Fruit fly (Drosophila melanogaster) whole organism, pupa: ENCODE results near the gene CG33796.

Experiments used
- CG10348 ChIP-seq: fragments of 200-800 bp; sonication (Bioruptor generic); IDR thresholded peaks from 2 replicates; pipeline ENCODE4 v1.3.6; 2022; ENCODE audit warnings: missing biosample characterization, missing genetic modification characterization
- CG12605 ChIP-seq: fragments of 200-800 bp; sonication (Bioruptor generic); IDR thresholded peaks from 2 replicates; pipeline ENCODE4 v1.3.6; 2022; ENCODE audit warnings: missing biosample characterization, missing genetic modification characterization
- CG13204 ChIP-seq: fragments of 200-800 bp; sonication (Bioruptor generic); optimal IDR thresholded peaks from 2 replicates; lab custom pipeline; 2018; ENCODE audit warnings: missing biosample characterization, mild to moderate bottlenecking, missing genetic modification characterization, moderate library complexity
- CG14655 ChIP-seq: fragments of 200-800 bp; sonication (Bioruptor generic); optimal IDR thresholded peaks from 3 replicates; lab custom pipeline; 2017; ENCODE audit warnings: mild to moderate bottlenecking, missing biosample characterization, missing genetic modification reagents, missing genetic modification characterization
- CG15710 ChIP-seq: fragments of 200-800 bp; sonication (Bioruptor generic); optimal IDR thresholded peaks from 2 replicates; lab custom pipeline; 2018; ENCODE audit warnings: missing biosample characterization, mild to moderate bottlenecking, missing genetic modification characterization, moderate library complexity
- CG17806 ChIP-seq: fragments of 200-800 bp; sonication (Bioruptor generic); optimal IDR thresholded peaks from 2 replicates; lab custom pipeline; 2018; ENCODE audit warnings: missing biosample characterization, mild to moderate bottlenecking, missing genetic modification characterization, moderate library complexity
- CG32121 ChIP-seq: fragments of 200-800 bp; sonication (Bioruptor generic); IDR thresholded peaks from 2 replicates; pipeline ENCODE4 v1.3.6; 2022; ENCODE audit warnings: missing biosample characterization, missing genetic modification characterization
- CG34367 ChIP-seq: fragments of 200-800 bp; sonication (Bioruptor generic); optimal IDR thresholded peaks from 2 replicates; lab custom pipeline; 2018; ENCODE audit warnings: missing biosample characterization, mild to moderate bottlenecking, missing genetic modification characterization
- CG4496 ChIP-seq: fragments of 200-800 bp; sonication (Bioruptor generic); IDR thresholded peaks from 3 replicates; pipeline ENCODE4 v1.3.6; 2022; ENCODE audit warnings: missing biosample characterization, missing genetic modification characterization
- CG8159 ChIP-seq: fragments of 200-800 bp; sonication (Bioruptor generic); optimal IDR thresholded peaks from 3 replicates; lab custom pipeline; 2018; ENCODE audit warnings: missing biosample characterization, mild to moderate bottlenecking, missing genetic modification characterization, moderate library complexity
- CG8301 ChIP-seq: fragments of 200-800 bp; sonication (Bioruptor generic); optimal IDR thresholded peaks from 2 replicates; lab custom pipeline; 2018; ENCODE audit warnings: missing biosample characterization, mild to moderate bottlenecking, missing genetic modification characterization
- CG9948 ChIP-seq: fragments of 200-800 bp; sonication (Bioruptor generic); optimal IDR thresholded peaks from 2 replicates; lab custom pipeline; 2018; ENCODE audit warnings: missing biosample characterization, mild to moderate bottlenecking, missing genetic modification characterization, moderate library complexity
- D1 ChIP-seq: fragments of 200-800 bp; sonication (Bioruptor generic); optimal IDR thresholded peaks from 2 replicates; lab custom pipeline; 2018; ENCODE audit warnings: missing biosample characterization, mild to moderate bottlenecking, missing genetic modification characterization, moderate library complexity
- EcR ChIP-seq: fragments of 200-800 bp; sonication (Bioruptor generic); optimal IDR thresholded peaks from 3 replicates; lab custom pipeline; 2019; ENCODE audit warnings: missing biosample characterization, missing genetic modification characterization, mild to moderate bottlenecking, moderate library complexity, missing genetic modification reagents
- Ets98B ChIP-seq: fragments of 200-800 bp; sonication (Bioruptor generic); IDR thresholded peaks from 2 replicates; pipeline ENCODE4 v1.3.6; 2022; ENCODE audit warnings: missing biosample characterization, missing genetic modification characterization
- Pif1A ChIP-seq: fragments of 200-800 bp; sonication (Bioruptor generic); optimal IDR thresholded peaks from 3 replicates; lab custom pipeline; 2016; ENCODE audit warnings: missing biosample characterization, missing genetic modification characterization
- Pif1B ChIP-seq: fragments of 200-800 bp; sonication (Bioruptor generic); optimal IDR thresholded peaks from 3 replicates; lab custom pipeline; 2016; ENCODE audit warnings: missing biosample characterization, missing genetic modification characterization
- Snoo ChIP-seq: fragments of 200-800 bp; sonication (Bioruptor generic); optimal IDR thresholded peaks from 3 replicates; lab custom pipeline; 2017; ENCODE audit warnings: missing biosample characterization, mild to moderate bottlenecking, missing genetic modification characterization, inconsistent platforms
- fd96Ca ChIP-seq: fragments of 200-800 bp; sonication (Bioruptor generic); IDR thresholded peaks from 3 replicates; pipeline ENCODE4 v1.3.6; 2022; ENCODE audit warnings: missing biosample characterization, missing genetic modification characterization
- gl ChIP-seq: fragments of 200-800 bp; sonication (Bioruptor generic); optimal IDR thresholded peaks from 2 replicates; lab custom pipeline; 2018; ENCODE audit warnings: missing biosample characterization, mild to moderate bottlenecking, missing genetic modification characterization
- rn ChIP-seq: fragments of 200-800 bp; sonication (Bioruptor generic); IDR thresholded peaks from 2 replicates; pipeline ENCODE4 v1.3.6; 2022; ENCODE audit warnings: missing biosample characterization, missing genetic modification characterization

Gene CG33796

DNA sequence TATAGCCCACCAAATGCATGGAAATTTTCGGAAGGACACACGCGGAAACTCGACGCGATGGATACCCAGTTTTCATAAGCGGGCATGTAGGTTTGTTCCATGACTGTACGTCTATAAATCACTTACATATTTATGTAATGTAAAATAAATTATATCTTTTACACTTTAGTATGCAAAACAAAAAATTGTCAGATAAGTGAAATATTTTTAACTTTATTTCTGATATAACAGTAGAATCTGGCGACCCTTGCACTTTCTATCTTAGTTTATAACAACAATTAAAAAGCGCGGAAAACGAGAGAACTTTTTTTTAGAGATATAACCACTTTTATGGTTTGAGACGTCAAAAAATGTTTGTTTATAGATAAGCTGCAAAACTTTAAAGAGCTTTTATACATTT is 7.8 kb upstream of the CG33796 start:
- peak; percentile 3; the same call in 1 of the 3 replicates for TF ChIP-seq CG4496 (GFP tag; lab: Robert Waterston, UW)
- TF ChIP-seq Snoo = no peak
- TF ChIP-seq, all 21 proteins: peak for 1

DNA sequence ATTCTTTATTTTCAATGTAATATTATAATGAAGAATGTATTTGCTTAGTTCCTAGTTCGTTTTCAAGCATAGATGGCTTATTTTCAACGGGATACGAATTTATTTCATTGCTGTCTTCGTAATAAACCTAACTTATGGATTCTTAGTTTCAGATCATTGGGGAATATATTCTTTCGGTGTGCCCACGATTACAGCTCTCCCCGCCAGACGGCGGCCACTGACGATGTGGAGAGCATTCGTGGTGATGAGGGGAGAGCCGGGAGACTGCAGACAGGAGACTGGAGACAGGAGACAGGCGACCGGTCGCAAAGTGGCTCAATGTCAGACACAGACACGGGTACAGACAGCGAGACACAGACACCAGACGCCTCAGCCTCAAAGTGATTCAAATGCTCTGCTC is 7.4 kb upstream of the CG33796 start:
- TF ChIP-seq CG8159 (peak; percentile 50), EcR (GFP tag; lab: Kevin White, UChicago) (no peak), fd96Ca (GFP tag; lab: Robert Waterston, UW) (no peak), CG34367 (tag; lab: Kevin White, UChicago) (peak; percentile 4), CG12605 (GFP tag; lab: Robert Waterston, UW) (no peak), CG15710 (peak; percentile 52), CG10348 (GFP tag; lab: Robert Waterston, UW) (no peak), gl (tag; lab: Kevin White, UChicago) (no peak), CG14655 (GFP tag; lab: Kevin White, UChicago) (peak; percentile 5), Pif1A (GFP tag; lab: Kevin White, UChicago) (no peak), Snoo (peak; percentile 44), CG13204 (GFP tag; lab: Kevin White, UChicago) (peak; percentile 61), rn (GFP tag; lab: Robert Waterston, UW) (no peak), CG9948 (tag; lab: Kevin White, UChicago) (peak; percentile 16), CG32121 (GFP tag; lab: Robert Waterston, UW) (no peak), D1 (no peak), CG8301 (tag; lab: Kevin White, UChicago) (no peak), Ets98B (GFP tag; lab: Robert Waterston, UW) (no peak), CG4496 (GFP tag; lab: Robert Waterston, UW) (peak; percentile 46; the same call in 1 of the 3 replicates), CG17806 (peak; percentile 35), Pif1B (GFP tag; lab: Kevin White, UChicago) (peak; percentile 8)
- TF ChIP-seq, all 21 proteins: peak for 10

DNA sequence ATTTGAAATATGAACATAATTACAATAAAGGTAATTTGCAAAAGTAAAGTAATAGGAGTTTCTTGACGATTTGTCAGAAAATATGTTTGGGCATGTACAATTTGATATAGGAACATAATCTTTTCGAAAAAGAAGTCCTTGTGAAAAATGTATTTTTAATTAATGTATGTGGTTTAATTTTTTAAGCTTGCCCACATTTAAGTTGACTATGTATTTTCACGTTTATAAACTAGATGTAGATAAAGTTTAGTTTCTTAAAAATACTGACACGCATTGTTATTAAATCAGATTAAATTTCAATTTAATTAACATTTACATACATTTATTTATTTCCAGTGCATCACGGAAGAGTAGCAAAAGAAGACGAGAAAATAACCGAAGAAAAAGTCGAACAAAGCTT is 6.6 kb upstream of the CG33796 start:
- peak; percentile 44 for TF ChIP-seq Pif1A (GFP tag; lab: Kevin White, UChicago)
- TF ChIP-seq Snoo = no peak
- TF ChIP-seq CG4496 (GFP tag; lab: Robert Waterston, UW) = no peak
- peak; percentile 25 for TF ChIP-seq Pif1B (GFP tag; lab: Kevin White, UChicago)
- TF ChIP-seq CG12605 (GFP tag; lab: Robert Waterston, UW) = no peak
- peak; percentile 46 for TF ChIP-seq CG14655 (GFP tag; lab: Kevin White, UChicago)
- no peak for TF ChIP-seq fd96Ca (GFP tag; lab: Robert Waterston, UW)
- TF ChIP-seq Ets98B (GFP tag; lab: Robert Waterston, UW) = no peak
- TF ChIP-seq CG15710 = peak; percentile 82
- peak; percentile 82 for TF ChIP-seq CG9948 (tag; lab: Kevin White, UChicago)
- TF ChIP-seq CG8301 (tag; lab: Kevin White, UChicago) = no peak
- peak; percentile 74 for TF ChIP-seq CG34367 (tag; lab: Kevin White, UChicago)
- peak; percentile 70 for TF ChIP-seq D1
- TF ChIP-seq EcR (GFP tag; lab: Kevin White, UChicago) = no peak
- no peak for TF ChIP-seq gl (tag; lab: Kevin White, UChicago)
- no peak for TF ChIP-seq CG13204 (GFP tag; lab: Kevin White, UChicago)
- TF ChIP-seq CG8159 = peak; percentile 89
- no peak for TF ChIP-seq CG10348 (GFP tag; lab: Robert Waterston, UW)
- TF ChIP-seq rn (GFP tag; lab: Robert Waterston, UW) = no peak
- TF ChIP-seq CG32121 (GFP tag; lab: Robert Waterston, UW) = no peak
- TF ChIP-seq CG17806 = peak; percentile 75

DNA sequence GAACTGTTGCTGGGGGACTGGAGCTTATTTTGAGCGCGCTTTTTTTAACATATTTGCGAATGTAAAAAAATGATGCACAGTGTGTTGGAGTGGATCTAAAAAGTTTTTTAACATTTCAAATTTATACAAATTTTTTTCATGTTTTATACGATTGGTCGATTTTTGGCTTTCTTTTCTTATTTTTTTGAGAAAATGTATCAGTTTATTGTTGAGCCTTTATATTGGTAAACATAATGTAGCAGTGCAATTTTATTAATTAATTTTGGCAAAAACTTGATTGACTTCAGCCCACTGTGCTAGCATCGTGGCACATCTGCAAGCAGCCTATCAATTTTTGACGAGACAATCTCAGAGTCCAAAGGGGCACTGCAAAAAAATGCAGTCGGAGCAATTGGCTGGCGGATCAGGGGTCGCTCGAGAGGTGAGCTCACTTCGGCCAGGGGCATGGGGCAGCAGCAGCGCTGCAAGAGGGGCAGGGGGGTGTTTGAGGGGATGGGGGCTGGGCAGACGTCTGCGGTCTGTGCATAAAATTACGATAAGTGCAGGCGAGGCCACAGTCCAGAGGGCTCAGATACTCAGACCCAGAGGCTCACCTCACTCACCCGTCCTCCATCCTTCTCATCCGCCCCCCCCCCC is 5.8 kb upstream of the CG33796 start:
- TF ChIP-seq Pif1A (GFP tag; lab: Kevin White, UChicago) (peak; percentile 86), CG4496 (GFP tag; lab: Robert Waterston, UW) (0 out of 3 replicates have a peak, but pooled peaks have one; percentile 48), Pif1B (GFP tag; lab: Kevin White, UChicago) (peak; percentile 77), CG13204 (GFP tag; lab: Kevin White, UChicago) (peak; percentile 56), CG14655 (GFP tag; lab: Kevin White, UChicago) (peak; percentile 62), CG8159 (peak; percentile 92), CG17806 (peak; percentile 90), CG34367 (tag; lab: Kevin White, UChicago) (peak; percentile 79), CG10348 (GFP tag; lab: Robert Waterston, UW) (no peak), fd96Ca (GFP tag; lab: Robert Waterston, UW) (no peak), CG8301 (tag; lab: Kevin White, UChicago) (peak; percentile 49), CG15710 (peak; percentile 84), Snoo (peak; percentile 62), D1 (peak; percentile 45), CG32121 (GFP tag; lab: Robert Waterston, UW) (0 out of 2 replicates have a peak, but pooled peaks have one; percentile 41), CG12605 (GFP tag; lab: Robert Waterston, UW) (peak; percentile 46), rn (GFP tag; lab: Robert Waterston, UW) (no peak), EcR (GFP tag; lab: Kevin White, UChicago) (no peak), CG9948 (tag; lab: Kevin White, UChicago) (peak; percentile 84), Ets98B (GFP tag; lab: Robert Waterston, UW) (no peak), gl (tag; lab: Kevin White, UChicago) (peak; percentile 55)

DNA sequence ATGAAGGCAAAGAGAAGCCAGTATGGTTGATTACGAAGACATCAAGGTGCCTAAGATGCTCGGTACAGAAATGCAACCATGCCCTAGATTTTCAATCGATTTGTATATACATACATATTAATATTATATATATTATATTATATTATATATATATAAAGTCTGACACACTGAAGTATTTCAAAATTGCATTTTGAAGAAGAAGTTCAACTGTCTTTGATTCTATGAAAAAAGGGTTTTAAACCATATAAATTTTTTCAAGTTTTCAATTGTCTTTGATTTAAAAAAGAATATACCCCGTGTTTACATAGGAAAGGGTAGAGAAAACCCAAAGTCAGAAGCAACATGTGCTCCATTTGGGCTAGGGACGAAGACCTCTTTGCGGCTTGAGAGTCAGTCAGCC is 4.9 kb upstream of the CG33796 start:
- TF ChIP-seq CG9948 (tag; lab: Kevin White, UChicago) (peak; percentile 91), CG4496 (GFP tag; lab: Robert Waterston, UW) (no peak), D1 (peak; percentile 27), CG10348 (GFP tag; lab: Robert Waterston, UW) (no peak), CG32121 (GFP tag; lab: Robert Waterston, UW) (no peak), gl (tag; lab: Kevin White, UChicago) (no peak), fd96Ca (GFP tag; lab: Robert Waterston, UW) (no peak), Pif1B (GFP tag; lab: Kevin White, UChicago) (no peak), CG14655 (GFP tag; lab: Kevin White, UChicago) (peak; percentile 60), CG8301 (tag; lab: Kevin White, UChicago) (no peak), CG34367 (tag; lab: Kevin White, UChicago) (peak; percentile 76), rn (GFP tag; lab: Robert Waterston, UW) (no peak), Pif1A (GFP tag; lab: Kevin White, UChicago) (no peak), Ets98B (GFP tag; lab: Robert Waterston, UW) (no peak), CG12605 (GFP tag; lab: Robert Waterston, UW) (no peak), Snoo (no peak), CG15710 (peak; percentile 90), CG17806 (peak; percentile 89), CG8159 (peak; percentile 93), CG13204 (GFP tag; lab: Kevin White, UChicago) (no peak), EcR (GFP tag; lab: Kevin White, UChicago) (no peak)
